Worm (Caenorhabditis elegans) whole organism, young adult: Measurements from ENCODE around the gene dph-1.

ENCODE experiments used
- B0261.1 ChIP-seq: sonication (generic microtip); optimal IDR thresholded peaks from 2 replicates; lab custom pipeline; 2016; ENCODE audit warnings: mild to moderate bottlenecking, missing genetic modification characterization, moderate library complexity, missing compliant biosample characterization
- B0336.3 ChIP-seq: fragments of 200-800 bp; sonication (Bioruptor generic); IDR thresholded peaks from 2 replicates; pipeline ENCODE4 v1.3.6; 2022; ENCODE audit warnings: missing genetic modification characterization, missing compliant biosample characterization
- C06A6.2 ChIP-seq: fragments of 200-800 bp; sonication (Bioruptor generic); conservative IDR thresholded peaks from 2 replicates; pipeline ENCODE4 v1.3.6; 2022; ENCODE audit warnings: missing genetic modification characterization, missing compliant biosample characterization
- D2030.7 ChIP-seq: fragments of 200-800 bp; sonication (Bioruptor generic); IDR thresholded peaks from 2 replicates; pipeline ENCODE4 v1.3.6; 2022; ENCODE audit warnings: missing genetic modification reagents, missing genetic modification characterization, missing compliant biosample characterization
- F10E7.11 ChIP-seq: sonication (generic microtip); optimal IDR thresholded peaks from 2 replicates; lab custom pipeline; 2017; ENCODE audit warnings: mild to moderate bottlenecking, missing genetic modification characterization, moderate library complexity, missing compliant biosample characterization
- F22D6.2 ChIP-seq: sonication (generic microtip); optimal IDR thresholded peaks from 2 replicates; lab custom pipeline; 2016; ENCODE audit warnings: mild to moderate bottlenecking, missing genetic modification characterization, missing compliant biosample characterization
- F23B12.7 ChIP-seq: sonication (generic microtip); optimal IDR thresholded peaks from 2 replicates; lab custom pipeline; 2017; ENCODE audit warnings: missing genetic modification characterization, mild to moderate bottlenecking, missing compliant biosample characterization, antibody characterized with exemption, moderate library complexity; ENCODE audit not compliant: insufficient read depth
- F37B4.10 ChIP-seq: fragments of 200-800 bp; sonication (Bioruptor generic); IDR thresholded peaks from 2 replicates; pipeline ENCODE4 v1.3.6; 2022; ENCODE audit warnings: missing genetic modification characterization, missing compliant biosample characterization
- F55B11.4 ChIP-seq: sonication (generic microtip); optimal IDR thresholded peaks from 2 replicates; lab custom pipeline; 2016; ENCODE audit warnings: missing compliant biosample characterization, missing genetic modification characterization, borderline replicate concordance; ENCODE audit not compliant: insufficient read depth
- T26A5.8 ChIP-seq: sonication (generic microtip); optimal IDR thresholded peaks from 2 replicates; lab custom pipeline; 2016; ENCODE audit warnings: missing genetic modification characterization, missing compliant biosample characterization
- Y56A3A.18 ChIP-seq: fragments of 200-800 bp; sonication (Bioruptor generic); IDR thresholded peaks from 2 replicates; pipeline ENCODE4 v1.3.6; 2022; ENCODE audit warnings: missing genetic modification reagents, missing genetic modification characterization, missing compliant biosample characterization
- aptf-3 ChIP-seq: fragments of 200-800 bp; sonication (Bioruptor generic); IDR thresholded peaks from 2 replicates; pipeline ENCODE4 v1.3.6; 2022; ENCODE audit warnings: missing genetic modification characterization, missing compliant biosample characterization
- attf-5 ChIP-seq: fragments of 200-800 bp; sonication (Bioruptor generic); optimal IDR thresholded peaks from 2 replicates; lab custom pipeline; 2018; ENCODE audit warnings: mild to moderate bottlenecking, missing genetic modification characterization, missing compliant biosample characterization
- bed-1 ChIP-seq: fragments of 200-800 bp; sonication (Bioruptor generic); IDR thresholded peaks from 2 replicates; pipeline ENCODE4 v1.3.6; 2022; ENCODE audit warnings: missing genetic modification reagents, missing genetic modification characterization, missing compliant biosample characterization
- cebp-2 ChIP-seq: fragments of 200-800 bp; sonication (Bioruptor generic); IDR thresholded peaks from 2 replicates; pipeline ENCODE4 v1.3.6; 2022; ENCODE audit warnings: missing genetic modification characterization, missing compliant biosample characterization
- chd-7 ChIP-seq: sonication (generic microtip); optimal IDR thresholded peaks from 2 replicates; lab custom pipeline; 2016; ENCODE audit warnings: mild to moderate bottlenecking, missing genetic modification characterization, moderate library complexity, missing compliant biosample characterization
- die-1 ChIP-seq: sonication (generic microtip); optimal IDR thresholded peaks from 2 replicates; lab custom pipeline; 2016; ENCODE audit warnings: missing genotype, mild to moderate bottlenecking, missing genetic modification characterization, missing compliant biosample characterization
- dpff-1 ChIP-seq: sonication (generic microtip); optimal IDR thresholded peaks from 2 replicates; lab custom pipeline; 2017; ENCODE audit warnings: mild to moderate bottlenecking, missing genetic modification characterization, missing compliant biosample characterization
- efl-1 ChIP-seq: fragments of 150-350 bp; optimal IDR thresholded peaks from 2 replicates; lab custom pipeline; 2014; ENCODE audit warnings: missing biosample characterization, missing genetic modification reagents, missing genetic modification characterization
- ets-4 ChIP-seq: fragments of 200-800 bp; sonication (Bioruptor generic); optimal IDR thresholded peaks from 2 replicates; lab custom pipeline; 2018; ENCODE audit warnings: mild to moderate bottlenecking, missing genetic modification characterization, missing compliant biosample characterization
- him-1 ChIP-seq: sonication (generic microtip); optimal IDR thresholded peaks from 2 replicates; lab custom pipeline; 2016; ENCODE audit warnings: missing genotype, missing genetic modification reagents, missing genetic modification characterization, missing compliant biosample characterization
- hlh-12 ChIP-seq: sonication (generic microtip); optimal IDR thresholded peaks from 2 replicates; lab custom pipeline; 2016; ENCODE audit warnings: missing genetic modification characterization, missing compliant biosample characterization
- hsf-1 ChIP-seq: fragments of 200-800 bp; sonication (Bioruptor generic); IDR thresholded peaks from 2 replicates; pipeline ENCODE4 v1.3.6; 2022; ENCODE audit warnings: missing genetic modification reagents, missing genetic modification characterization, missing compliant biosample characterization
- lag-1 ChIP-seq: fragments of 200-800 bp; sonication (Bioruptor generic); IDR thresholded peaks from 2 replicates; pipeline ENCODE4 v1.3.6; 2022; ENCODE audit warnings: missing genetic modification reagents, missing genetic modification characterization, missing compliant biosample characterization
- lin-26 ChIP-seq: fragments of 200-800 bp; sonication (Bioruptor generic); IDR thresholded peaks from 2 replicates; pipeline ENCODE4 v1.3.6; 2022; ENCODE audit warnings: missing genetic modification reagents, missing genetic modification characterization, missing compliant biosample characterization
- lin-40 ChIP-seq: sonication (generic microtip); optimal IDR thresholded peaks from 2 replicates; lab custom pipeline; 2016; ENCODE audit warnings: missing genetic modification characterization, mild to moderate bottlenecking, missing compliant biosample characterization, missing genotype, missing genetic modification reagents
- lsy-27 ChIP-seq: sonication (generic microtip); optimal IDR thresholded peaks from 2 replicates; lab custom pipeline; 2017; ENCODE audit warnings: missing genetic modification characterization, mild to moderate bottlenecking, missing compliant biosample characterization, antibody characterized with exemption, missing genotype, borderline replicate concordance; ENCODE audit not compliant: insufficient read depth
- madf-10 ChIP-seq: sonication (generic microtip); optimal IDR thresholded peaks from 2 replicates; lab custom pipeline; 2016; ENCODE audit warnings: mild to moderate bottlenecking, missing genetic modification characterization, missing compliant biosample characterization
- madf-6 ChIP-seq: fragments of 200-800 bp; sonication (Bioruptor generic); IDR thresholded peaks from 2 replicates; pipeline ENCODE4 v1.3.6; 2022; ENCODE audit warnings: missing genetic modification reagents, missing genetic modification characterization, missing compliant biosample characterization
- mel-28 ChIP-seq: sonication (generic microtip); optimal IDR thresholded peaks from 2 replicates; lab custom pipeline; 2016; ENCODE audit warnings: borderline replicate concordance, mild to moderate bottlenecking, missing genetic modification characterization, missing compliant biosample characterization
- nhr-179 ChIP-seq: sonication (generic microtip); optimal IDR thresholded peaks from 2 replicates; lab custom pipeline; 2016; ENCODE audit warnings: mild to moderate bottlenecking, missing genetic modification characterization, missing compliant biosample characterization
- nhr-27 ChIP-seq: fragments of 200-800 bp; sonication (Bioruptor generic); optimal IDR thresholded peaks from 2 replicates; lab custom pipeline; 2018; ENCODE audit warnings: mild to moderate bottlenecking, missing genetic modification characterization, moderate library complexity, missing compliant biosample characterization
- nhr-80 ChIP-seq: sonication (generic microtip); optimal IDR thresholded peaks from 2 replicates; lab custom pipeline; 2016; ENCODE audit warnings: missing genetic modification characterization, missing compliant biosample characterization
- nhr-90 ChIP-seq: sonication (generic microtip); optimal IDR thresholded peaks from 2 replicates; lab custom pipeline; 2016; ENCODE audit warnings: missing genotype, mild to moderate bottlenecking, missing genetic modification characterization, missing compliant biosample characterization
- repo-1 ChIP-seq: sonication (generic microtip); optimal IDR thresholded peaks from 2 replicates; lab custom pipeline; 2017; ENCODE audit warnings: mild to moderate bottlenecking, missing genetic modification characterization, missing compliant biosample characterization
- rpc-1 ChIP-seq, 2 experiments: fragments of 150-350 bp in 1 of 2; sonication (generic microtip) in 1 of 2; optimal IDR thresholded peaks; 2 replicates each; lab custom pipeline; 2014 to 2018; ENCODE audit warnings: missing biosample characterization in 1 of 2, missing genetic modification characterization in 1 of 2, missing genetic modification reagents in 1 of 2, missing genotype in 1 of 2
- sea-2 ChIP-seq: fragments of 200-800 bp; sonication (Bioruptor generic); IDR thresholded peaks from 2 replicates; pipeline ENCODE4 v1.3.6; 2022; ENCODE audit warnings: missing genetic modification characterization, missing compliant biosample characterization
- snpc-1.3 ChIP-seq: sonication (generic microtip); optimal IDR thresholded peaks from 2 replicates; lab custom pipeline; 2017; ENCODE audit warnings: missing genetic modification characterization, mild to moderate bottlenecking, missing compliant biosample characterization, antibody characterized with exemption, moderate library complexity, missing genotype, missing genetic modification reagents; ENCODE audit not compliant: insufficient read depth
- snpc-3.4 ChIP-seq: sonication (generic microtip); optimal IDR thresholded peaks from 2 replicates; lab custom pipeline; 2017; ENCODE audit warnings: missing genetic modification characterization, mild to moderate bottlenecking, missing compliant biosample characterization, antibody characterized with exemption, moderate library complexity, missing genotype, missing genetic modification reagents
- tlf-1 ChIP-seq: fragments of 200-800 bp; sonication (Bioruptor generic); optimal IDR thresholded peaks from 2 replicates; lab custom pipeline; 2018; ENCODE audit warnings: mild to moderate bottlenecking, missing genetic modification characterization, missing compliant biosample characterization
- zfh-2 ChIP-seq: fragments of 200-800 bp; sonication (Bioruptor generic); conservative IDR thresholded peaks from 2 replicates; pipeline ENCODE4 v1.3.6; 2022; ENCODE audit warnings: missing genetic modification reagents, missing genetic modification characterization, missing compliant biosample characterization
- zim-3 ChIP-seq: sonication (generic microtip); optimal IDR thresholded peaks from 2 replicates; lab custom pipeline; 2017; ENCODE audit warnings: mild to moderate bottlenecking, missing genetic modification characterization, moderate library complexity, missing compliant biosample characterization
- ztf-18 ChIP-seq: sonication (generic microtip); optimal IDR thresholded peaks from 2 replicates; lab custom pipeline; 2016; ENCODE audit warnings: missing genotype, mild to moderate bottlenecking, missing genetic modification characterization, missing compliant biosample characterization

dph-1 gene

ce11 chrIII:3677378-3677777 is 29.3 kb upstream of the dph-1 start (continued):
- TF ChIP-seq F55B11.4, result no peak
- no peak for TF ChIP-seq F22D6.2 (tag; lab: Kevin White, UChicago)
- no peak for TF ChIP-seq nhr-80 (tag; lab: Kevin White, UChicago)
- TF ChIP-seq B0336.3 (GFP tag; lab: Robert Waterston, UW), result no peak
- TF ChIP-seq rpc-1 (optimal IDR thresholded peaks at IDR 0.05; lab: Kevin White, UChicago), result no peak
- TF ChIP-seq rpc-1 (tag; optimal IDR thresholded peaks at IDR 0.05; lab: Kevin White, UChicago), result no peak
- no peak for TF ChIP-seq madf-10 (tag; lab: Kevin White, UChicago)
- no peak for TF ChIP-seq lag-1 (GFP tag; lab: Robert Waterston, UW)
- TF ChIP-seq dpff-1 (tag; lab: Kevin White, UChicago), result no peak
- no peak for TF ChIP-seq bed-1 (GFP tag; lab: Robert Waterston, UW)
- TF ChIP-seq mel-28, result no peak
- no peak for TF ChIP-seq efl-1 (GFP tag; lab: Kevin White, UChicago)
- TF ChIP-seq die-1, result no peak
- 0 out of 2 replicates have a peak, but pooled peaks have one; percentile 33 for TF ChIP-seq C06A6.2
- no peak for TF ChIP-seq snpc-1.3 (tag; lab: Kevin White, UChicago)
- TF ChIP-seq nhr-179 (tag; lab: Kevin White, UChicago), result no peak
- TF ChIP-seq attf-5 (GFP tag; lab: Kevin White, UChicago), result peak; percentile 25
- TF ChIP-seq hsf-1 (GFP tag; lab: Robert Waterston, UW), result no peak
- TF ChIP-seq hlh-12, result no peak
- no peak for TF ChIP-seq ztf-18
- peak; percentile 70 for TF ChIP-seq lin-40 (tag; lab: Kevin White, UChicago)
- TF ChIP-seq ets-4 (GFP tag; lab: Kevin White, UChicago), result no peak
- TF ChIP-seq sea-2 (GFP tag; lab: Robert Waterston, UW), result no peak
- no peak for TF ChIP-seq aptf-3 (GFP tag; lab: Robert Waterston, UW)
- no peak for TF ChIP-seq cebp-2 (GFP tag; lab: Robert Waterston, UW)
- TF ChIP-seq Y56A3A.18 (GFP tag; lab: Robert Waterston, UW), result no peak
- no peak for TF ChIP-seq F10E7.11 (tag; lab: Kevin White, UChicago)
- no peak for TF ChIP-seq him-1 (tag; lab: Kevin White, UChicago)
- no peak for TF ChIP-seq D2030.7 (GFP tag; lab: Robert Waterston, UW)
- TF ChIP-seq nhr-27, result no peak
- no peak for TF ChIP-seq T26A5.8
- no peak for TF ChIP-seq chd-7
- no peak for TF ChIP-seq B0261.1 (tag; lab: Kevin White, UChicago)
- TF ChIP-seq lsy-27 (tag; lab: Kevin White, UChicago), result no peak
- no peak for TF ChIP-seq nhr-90 (tag; lab: Kevin White, UChicago)
- no peak for TF ChIP-seq zim-3 (tag; lab: Kevin White, UChicago)
- TF ChIP-seq repo-1 (tag; lab: Kevin White, UChicago), result no peak
- no peak for TF ChIP-seq snpc-3.4 (tag; lab: Kevin White, UChicago)
- TF ChIP-seq zfh-2, result peak; percentile 49; the same call in 1 of the 2 replicates
- no peak for TF ChIP-seq lin-26 (GFP tag; lab: Robert Waterston, UW)
- TF ChIP-seq madf-6 (GFP tag; lab: Robert Waterston, UW), result no peak
- no peak for TF ChIP-seq F37B4.10 (GFP tag; lab: Robert Waterston, UW)
- TF ChIP-seq tlf-1 (GFP tag; lab: Kevin White, UChicago), result no peak
- no peak for TF ChIP-seq F23B12.7 (tag; lab: Kevin White, UChicago)
